Worm (Caenorhabditis elegans) whole organism, midembryonic: ENCODE data around the gene srz-103.

ENCODE experiments used
- T22C8.4 ChIP-seq: fragments of 200-800 bp; sonication (Bioruptor generic); IDR thresholded peaks from 2 replicates; pipeline ENCODE4 v1.3.6; 2022; ENCODE audit warnings: missing genetic modification characterization, missing compliant biosample characterization
- cog-1 ChIP-seq: sonication (generic microtip); optimal IDR thresholded peaks from 2 replicates; lab custom pipeline; 2016; ENCODE audit warnings: missing genetic modification characterization, missing compliant biosample characterization
- flt-1 ChIP-seq: fragments of 200-800 bp; sonication (Bioruptor generic); IDR thresholded peaks from 2 replicates; pipeline ENCODE4 v1.3.6; 2022; ENCODE audit warnings: missing genetic modification characterization, missing compliant biosample characterization
- klf-2 ChIP-seq: fragments of 200-800 bp; sonication (Bioruptor generic); conservative IDR thresholded peaks from 2 replicates; pipeline ENCODE4 v1.3.6; 2022; ENCODE audit warnings: missing genetic modification reagents, missing genetic modification characterization, missing compliant biosample characterization
- ref-1 ChIP-seq: fragments of 200-800 bp; sonication (Bioruptor generic); conservative IDR thresholded peaks from 2 replicates; pipeline ENCODE4 v1.3.6; 2022; ENCODE audit warnings: missing genetic modification reagents, missing genetic modification characterization, missing compliant biosample characterization
- tab-1 ChIP-seq: fragments of 200-800 bp; sonication (Bioruptor generic); IDR thresholded peaks from 2 replicates; pipeline ENCODE4 v1.3.6; 2022; ENCODE audit warnings: missing genetic modification characterization, missing compliant biosample characterization
- ztf-23 ChIP-seq: fragments of 200-800 bp; sonication (Bioruptor generic); IDR thresholded peaks from 2 replicates; pipeline ENCODE4 v1.3.6; 2022; ENCODE audit warnings: missing genetic modification reagents, missing genetic modification characterization, missing compliant biosample characterization
- ztf-29 ChIP-seq: fragments of 200-800 bp; sonication (Bioruptor generic); IDR thresholded peaks from 2 replicates; pipeline ENCODE4 v1.3.6; 2022; ENCODE audit warnings: missing genetic modification reagents, missing genetic modification characterization, missing compliant biosample characterization

ce11 chrV:16647093-16647492 is 32.0 kb downstream of the srz-103 start, which contains the start of gene W06G6.10:
- TF ChIP-seq ztf-23 (GFP tag; lab: Robert Waterston, UW) (no peak), ref-1 (no peak), tab-1 (no peak), cog-1 (tag; lab: Kevin White, UChicago) (no peak), ztf-29 (GFP tag; lab: Robert Waterston, UW) (no peak), T22C8.4 (no peak), flt-1 (no peak), klf-2 (GFP tag; lab: Robert Waterston, UW) (no peak)
